Worm (Caenorhabditis elegans) whole organism, L2 larva: ENCODE results near the gene F10A3.17.

Source experiments
- ZK546.5 ChIP-seq: sonication (generic microtip); optimal IDR thresholded peaks from 2 replicates; lab custom pipeline; 2017; ENCODE audit warnings: missing biosample characterization, missing genetic modification characterization
- alr-1 ChIP-seq: fragments of 150-350 bp; optimal IDR thresholded peaks from 2 replicates; lab custom pipeline; 2014; ENCODE audit warnings: missing biosample characterization, missing genetic modification characterization
- aly-2 ChIP-seq: fragments of 150-350 bp; optimal IDR thresholded peaks from 2 replicates; lab custom pipeline; 2014; ENCODE audit warnings: missing biosample characterization, missing genetic modification characterization
- ama-1 ChIP-seq: fragments of 150-350 bp; optimal IDR thresholded peaks from 2 replicates; lab custom pipeline; 2018; ENCODE audit warnings: inconsistent platforms
- ceh-16 ChIP-seq: fragments of 150-350 bp; optimal IDR thresholded peaks from 2 replicates; lab custom pipeline; 2014; ENCODE audit warnings: missing biosample characterization, missing genetic modification characterization
- ceh-82 ChIP-seq: fragments of 150-350 bp; optimal IDR thresholded peaks from 2 replicates; lab custom pipeline; 2014; ENCODE audit warnings: missing biosample characterization, missing genetic modification characterization
- egl-27 ChIP-seq: sonication (generic microtip); optimal IDR thresholded peaks from 3 replicates; lab custom pipeline; 2017; ENCODE audit warnings: missing biosample characterization, missing genetic modification reagents, missing genetic modification characterization
- elt-1 ChIP-seq: fragments of 150-350 bp; optimal IDR thresholded peaks from 2 replicates; lab custom pipeline; 2014; ENCODE audit warnings: missing biosample characterization, missing genetic modification characterization
- elt-3 ChIP-seq: sonication (generic microtip); optimal IDR thresholded peaks from 2 replicates; lab custom pipeline; 2017; ENCODE audit warnings: missing biosample characterization, missing genetic modification characterization
- fos-1 ChIP-seq: fragments of 150-350 bp; optimal IDR thresholded peaks from 2 replicates; lab custom pipeline; 2014; ENCODE audit warnings: missing biosample characterization, missing genetic modification characterization
- lin-11 ChIP-seq: fragments of 150-350 bp; sonication (generic microtip); optimal IDR thresholded peaks from 2 replicates; lab custom pipeline; 2014; ENCODE audit warnings: missing biosample characterization, missing genetic modification characterization, inconsistent platforms, mixed read lengths
- lin-13 ChIP-seq: fragments of 150-350 bp; optimal IDR thresholded peaks from 2 replicates; lab custom pipeline; 2014; ENCODE audit warnings: missing biosample characterization, missing genetic modification reagents, missing genetic modification characterization
- lin-39 ChIP-seq: fragments of 150-350 bp; optimal IDR thresholded peaks from 2 replicates; lab custom pipeline; 2014; ENCODE audit warnings: missing biosample characterization, missing genetic modification reagents, missing genetic modification characterization
- lsy-2 ChIP-seq, 2 experiments: fragments of 150-350 bp in 1 of 2; sonication (generic microtip) in 1 of 2; optimal IDR thresholded peaks; 2 replicates each; lab custom pipeline; 2014 to 2017; ENCODE audit warnings: missing biosample characterization in 2 of 2, missing genetic modification characterization in 2 of 2
- mab-5 ChIP-seq: fragments of 150-350 bp; optimal IDR thresholded peaks from 2 replicates; lab custom pipeline; 2014; ENCODE audit warnings: missing biosample characterization, missing genetic modification characterization
- mbf-1 ChIP-seq: sonication (generic microtip); optimal IDR thresholded peaks from 2 replicates; lab custom pipeline; 2017; ENCODE audit warnings: missing biosample characterization, missing genetic modification characterization
- mdl-1 ChIP-seq, 2 experiments: fragments of 150-350 bp in 1 of 2; sonication (generic microtip) in 1 of 2; optimal IDR thresholded peaks; 2 replicates each; lab custom pipeline; 2017; ENCODE audit warnings: missing biosample characterization in 2 of 2, missing genetic modification characterization in 2 of 2
- nhr-21 ChIP-seq: fragments of 150-350 bp; optimal IDR thresholded peaks from 2 replicates; lab custom pipeline; 2014; ENCODE audit warnings: missing biosample characterization, missing genetic modification characterization
- nhr-237 ChIP-seq: fragments of 150-350 bp; optimal IDR thresholded peaks from 2 replicates; lab custom pipeline; 2014; ENCODE audit warnings: missing biosample characterization, missing genetic modification characterization
- nhr-25 ChIP-seq: fragments of 150-350 bp; sonication (generic microtip); optimal IDR thresholded peaks from 3 replicates; lab custom pipeline; 2014; ENCODE audit warnings: missing biosample characterization, missing genetic modification characterization
- nhr-77 ChIP-seq: fragments of 150-350 bp; optimal IDR thresholded peaks from 2 replicates; lab custom pipeline; 2014; ENCODE audit warnings: missing biosample characterization, missing genetic modification characterization
- sem-4 ChIP-seq: fragments of 150-350 bp; optimal IDR thresholded peaks from 2 replicates; lab custom pipeline; 2014; ENCODE audit warnings: missing biosample characterization, missing genetic modification reagents, missing genetic modification characterization
- skn-1 ChIP-seq: sonication (generic microtip); optimal IDR thresholded peaks from 2 replicates; lab custom pipeline; 2017; ENCODE audit warnings: missing biosample characterization, missing genetic modification characterization
- sma-3 ChIP-seq: sonication (generic microtip); optimal IDR thresholded peaks from 2 replicates; lab custom pipeline; 2016; ENCODE audit warnings: missing genetic modification reagents, missing genetic modification characterization, missing compliant biosample characterization
- sma-9 ChIP-seq, 2 experiments: fragments of 150-350 bp in 1 of 2; sonication (generic microtip) in 1 of 2; optimal IDR thresholded peaks; 2 replicates each; lab custom pipeline; 2014 to 2016; ENCODE audit warnings: missing genetic modification characterization in 2 of 2, mild to moderate bottlenecking in 1 of 2, missing biosample characterization in 1 of 2, missing compliant biosample characterization in 1 of 2, missing genetic modification reagents in 1 of 2, moderate library complexity in 1 of 2
- snpc-4 ChIP-seq: fragments of 150-350 bp; optimal IDR thresholded peaks from 2 replicates; lab custom pipeline; 2014; ENCODE audit warnings: missing biosample characterization, missing genetic modification characterization
- unc-39 ChIP-seq: fragments of 150-350 bp; optimal IDR thresholded peaks from 2 replicates; lab custom pipeline; 2014; ENCODE audit warnings: missing biosample characterization, missing genetic modification characterization
- unc-62 ChIP-seq: fragments of 150-350 bp; optimal IDR thresholded peaks from 2 replicates; lab custom pipeline; 2014; ENCODE audit warnings: missing biosample characterization, missing genetic modification reagents, missing genetic modification characterization
- ztf-1 ChIP-seq: fragments of 200-800 bp; sonication (Bioruptor generic); conservative IDR thresholded peaks from 2 replicates; pipeline ENCODE4 v1.3.6; 2022; ENCODE audit warnings: missing genetic modification characterization, missing compliant biosample characterization
- ztf-11 ChIP-seq: sonication (generic microtip); optimal IDR thresholded peaks from 2 replicates; lab custom pipeline; 2017; ENCODE audit warnings: missing biosample characterization, missing genetic modification characterization
- ztf-4 ChIP-seq: fragments of 150-350 bp; optimal IDR thresholded peaks from 2 replicates; lab custom pipeline; 2014; ENCODE audit warnings: missing biosample characterization, missing genetic modification characterization

The F10A3.17 gene

DNA sequence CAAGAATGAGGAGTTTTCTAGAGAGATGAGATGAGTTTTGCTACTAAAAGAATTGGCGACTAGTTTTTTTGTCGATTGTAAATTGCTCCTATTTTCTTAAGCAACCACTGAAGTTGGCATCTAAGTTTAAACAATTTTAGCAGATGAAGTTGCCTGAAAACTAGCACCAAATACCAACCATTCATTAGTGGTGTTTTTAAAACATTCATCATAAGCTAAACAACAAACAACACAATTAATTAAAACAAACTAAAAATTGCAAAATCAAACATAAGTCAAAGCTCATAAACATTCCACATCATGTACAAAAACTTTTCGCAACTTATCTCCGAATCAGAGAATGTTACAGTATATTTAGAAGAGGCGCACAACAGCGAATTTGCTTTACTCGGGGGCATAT, 22.6 kb upstream of the F10A3.17 start, which contains the start of gene srz-13:
TSS of gene srz-13 (plus strand) at position 301 of the 400 bp plus-strand sequence.
- no peak for TF ChIP-seq egl-27 (tag; lab: Kevin White, UChicago)
- no peak for TF ChIP-seq lin-11
- TF ChIP-seq nhr-25 (tag; lab: Kevin White, UChicago) = no peak
- TF ChIP-seq ztf-4 (tag; lab: Kevin White, UChicago) = no peak

DNA sequence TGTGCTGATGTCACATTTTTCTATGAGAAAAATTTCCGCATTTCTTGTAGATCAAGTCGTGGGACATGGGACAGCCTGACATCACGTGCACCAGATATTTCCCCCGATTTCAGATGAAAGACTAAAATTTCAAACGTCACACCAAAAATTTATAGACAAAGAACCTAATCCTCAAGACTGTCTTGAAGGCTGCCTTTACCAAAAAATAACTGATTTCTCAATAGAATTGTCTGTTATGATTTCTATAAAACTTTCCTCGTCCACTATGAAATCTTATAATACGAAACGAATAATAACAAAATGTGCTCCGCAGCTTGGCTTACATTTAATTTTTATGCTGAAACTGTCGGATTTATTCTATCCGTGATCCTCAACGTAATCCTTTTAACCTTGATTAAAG, 20.9 kb upstream of the F10A3.17 start, which contains the start of gene str-106:
TSS of gene str-106 (plus strand) at position 301 of the 400 bp plus-strand sequence.
- TF ChIP-seq ztf-11 (tag; lab: Kevin White, UChicago) (no peak), alr-1 (tag; lab: Kevin White, UChicago) (no peak), nhr-77 (tag; lab: Kevin White, UChicago) (no peak), sem-4 (tag; lab: Kevin White, UChicago) (no peak), aly-2 (no peak), sma-3 (GFP tag; lab: Kevin White, UChicago) (no peak), ztf-4 (tag; lab: Kevin White, UChicago) (no peak), sma-9 (GFP tag; optimal IDR thresholded peaks at IDR 0.05; lab: Kevin White, UChicago) (no peak), sma-9 (tag; optimal IDR thresholded peaks at IDR 0.05; lab: Kevin White, UChicago) (no peak), ZK546.5 (tag; lab: Kevin White, UChicago) (no peak), lsy-2 (tag; optimal IDR thresholded peaks at IDR 0.05; lab: Kevin White, UChicago) (no peak), lin-39 (no peak), snpc-4 (no peak), elt-3 (tag; lab: Kevin White, UChicago) (no peak), nhr-21 (tag; lab: Kevin White, UChicago) (no peak), ceh-82 (no peak), lin-11 (no peak), egl-27 (tag; lab: Kevin White, UChicago) (no peak), ceh-16 (no peak), mbf-1 (tag; lab: Kevin White, UChicago) (no peak)
- TF ChIP-seq, all 48 proteins: peak for 0

DNA sequence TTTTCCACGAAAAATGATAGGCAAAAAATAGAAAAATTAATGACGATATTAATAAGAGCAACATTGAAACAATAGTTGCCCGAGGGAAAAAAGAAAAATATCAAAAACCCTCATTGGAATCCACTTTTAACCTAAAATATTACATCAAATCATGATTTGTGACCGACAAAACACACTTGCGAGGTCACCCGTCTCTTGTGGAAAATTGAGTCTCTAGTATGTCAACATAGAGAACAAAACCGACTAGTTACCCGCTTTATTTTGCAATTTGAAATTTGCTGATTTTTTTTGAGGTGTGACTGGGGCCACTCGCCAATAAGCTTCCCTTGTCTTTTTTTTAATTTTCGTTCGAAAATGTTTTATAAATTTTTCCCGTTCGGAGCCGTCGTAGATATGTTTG, 16.3 kb upstream of the F10A3.17 start, which contains the start of gene cyp-33D1:
TSS of gene cyp-33D1 (minus strand) at position 101 of the 400 bp plus-strand sequence.
- TF ChIP-seq lin-13 = no peak
- TF ChIP-seq mdl-1 (tag; optimal IDR thresholded peaks at IDR 0.05; lab: Kevin White, UChicago) = no peak
- TF ChIP-seq nhr-25 (tag; lab: Kevin White, UChicago) = no peak
- TF ChIP-seq mab-5 (tag; lab: Kevin White, UChicago) = no peak
- TF ChIP-seq sma-9 (GFP tag; optimal IDR thresholded peaks at IDR 0.05; lab: Kevin White, UChicago) = no peak
- no peak for TF ChIP-seq sma-9 (tag; optimal IDR thresholded peaks at IDR 0.05; lab: Kevin White, UChicago)
- TF ChIP-seq ztf-4 (tag; lab: Kevin White, UChicago) = no peak
- no peak for TF ChIP-seq ceh-16
- no peak for TF ChIP-seq lsy-2 (tag; optimal IDR thresholded peaks at IDR 0.05; lab: Kevin White, UChicago)
- no peak for TF ChIP-seq unc-62 (GFP tag; lab: Kevin White, UChicago)
- no peak for TF ChIP-seq unc-39 (tag; lab: Kevin White, UChicago)
- TF ChIP-seq egl-27 (tag; lab: Kevin White, UChicago) = no peak
- TF ChIP-seq skn-1 (tag; lab: Kevin White, UChicago) = no peak
- TF ChIP-seq elt-3 (tag; lab: Kevin White, UChicago) = no peak
- no peak for TF ChIP-seq ama-1 (lab: Kevin White, UChicago)
- TF ChIP-seq lin-11 = no peak
- TF ChIP-seq lin-39 = no peak
- no peak for TF ChIP-seq elt-1
- TF ChIP-seq, all 48 proteins: peak for 0

DNA sequence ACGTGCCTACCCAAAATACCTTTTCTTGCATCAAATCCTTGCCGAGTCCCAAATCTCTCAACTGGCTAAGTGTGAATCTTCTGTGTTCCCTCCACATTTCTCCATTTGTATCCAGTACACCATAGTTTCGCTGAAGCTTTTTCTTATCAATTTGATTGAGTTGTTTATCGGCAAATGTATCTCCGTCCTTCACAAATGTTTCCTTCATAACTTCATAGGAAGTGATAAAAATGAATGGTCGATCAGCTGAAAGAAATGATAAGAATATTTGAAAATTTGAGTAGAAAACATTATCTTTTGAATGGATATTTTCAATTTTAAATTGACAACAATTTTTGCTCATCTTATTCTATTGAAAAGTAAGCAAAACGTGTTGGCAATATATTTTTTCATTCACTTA, 15.7 kb upstream of the F10A3.17 start:
- TF ChIP-seq egl-27 (tag; lab: Kevin White, UChicago) = no peak
- peak; percentile 65 for TF ChIP-seq fos-1 (tag; lab: Kevin White, UChicago)
- no peak for TF ChIP-seq elt-1
- TF ChIP-seq nhr-237 (tag; lab: Kevin White, UChicago) = no peak
- no peak for TF ChIP-seq sem-4 (tag; lab: Kevin White, UChicago)
- TF ChIP-seq, all 48 proteins: peak for 1

DNA sequence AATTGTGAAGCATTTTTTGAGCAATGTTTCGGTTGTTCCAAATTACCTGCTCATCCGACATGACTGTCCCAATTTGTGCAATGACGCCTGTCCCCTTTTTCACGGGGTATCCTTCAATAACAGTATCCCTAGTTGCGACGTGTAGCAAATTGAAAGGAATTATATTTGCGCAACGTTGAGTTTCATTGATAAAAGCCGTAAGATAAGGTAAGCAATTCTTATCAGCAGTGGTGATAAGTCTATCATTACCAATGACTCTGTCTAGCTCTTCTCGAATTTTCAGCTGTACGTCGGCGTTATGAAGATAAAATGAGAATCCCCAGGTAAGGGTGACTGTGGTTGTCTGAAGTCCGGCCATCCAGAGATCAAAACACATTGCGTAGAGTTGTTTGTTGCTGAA, 14.6 kb upstream of the F10A3.17 start:
- TF ChIP-seq fos-1 (tag; lab: Kevin White, UChicago) = peak; percentile 35
- no peak for TF ChIP-seq lin-11
- TF ChIP-seq, all 48 proteins: peak for 1

ce11 chrV:16171721-16172120, 12.2 kb upstream of the F10A3.17 start, which contains the start of gene K05D4.9:
Gene K05D4.9 (minus strand): TSS chrV:16171821.
- TF ChIP-seq fos-1 (tag; lab: Kevin White, UChicago) (no peak), ztf-1 (GFP tag; lab: Robert Waterston, UW) (no peak), lin-11 (no peak), elt-3 (tag; lab: Kevin White, UChicago) (no peak)
